Fruit fly (Drosophila melanogaster): Measurements from ENCODE around the gene Qsox4.
A peak's percentile ranks its signal among the peaks of the same experiment; 100 is the strongest.

dm6 chr3R:23732990-23733512 lies 30.5 kb downstream of the Qsox4 start, which contains the start of the genes Hmgcr and Rpn9:
- TF ChIP-seq CG32264 (GFP tag; optimal IDR thresholded peaks at IDR 0.05), result no peak
- no peak for TF ChIP-seq usp (GFP tag; optimal IDR thresholded peaks at IDR 0.05)
- TF ChIP-seq h (GFP tag; optimal IDR thresholded peaks at IDR 0.05), result peak; percentile 36
- TF ChIP-seq br (GFP tag; optimal IDR thresholded peaks at IDR 0.05), result peak; percentile 20
